Fruit fly (Drosophila melanogaster) whole organism, larva: ENCODE data around the gene CG42788.

Source experiments
- noc ChIP-seq: fragments of 200-800 bp; sonication (Bioruptor generic); optimal IDR thresholded peaks from 3 replicates; lab custom pipeline; 2019; ENCODE audit warnings: missing biosample characterization, mild to moderate bottlenecking, missing genetic modification characterization, moderate library complexity

The CG42788 gene

DNA sequence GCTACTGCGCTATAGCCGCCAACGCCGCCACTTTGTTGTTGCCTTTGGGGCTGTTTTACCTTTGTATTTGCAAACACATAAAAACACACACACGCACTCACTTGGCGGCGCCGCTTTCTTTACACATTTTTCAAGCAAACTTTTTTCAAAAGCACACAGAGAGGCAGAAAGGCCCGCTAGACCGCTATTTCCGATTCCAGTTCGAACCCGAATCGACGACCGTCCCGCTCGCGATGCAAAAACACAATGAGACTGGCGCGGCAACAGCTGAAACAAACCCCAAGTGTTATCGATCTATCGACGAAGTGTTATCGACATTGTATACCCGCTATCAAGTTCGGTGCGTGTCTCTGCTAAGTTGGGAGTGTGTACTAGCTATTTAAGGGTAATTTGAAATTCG is at the start of gene CG42788:
TSS of gene CG42788 (minus strand) at position 250 of the 400 bp plus-strand sequence.
- peak; percentile 70 for TF ChIP-seq noc (tag; lab: Kevin White, UChicago)

DNA sequence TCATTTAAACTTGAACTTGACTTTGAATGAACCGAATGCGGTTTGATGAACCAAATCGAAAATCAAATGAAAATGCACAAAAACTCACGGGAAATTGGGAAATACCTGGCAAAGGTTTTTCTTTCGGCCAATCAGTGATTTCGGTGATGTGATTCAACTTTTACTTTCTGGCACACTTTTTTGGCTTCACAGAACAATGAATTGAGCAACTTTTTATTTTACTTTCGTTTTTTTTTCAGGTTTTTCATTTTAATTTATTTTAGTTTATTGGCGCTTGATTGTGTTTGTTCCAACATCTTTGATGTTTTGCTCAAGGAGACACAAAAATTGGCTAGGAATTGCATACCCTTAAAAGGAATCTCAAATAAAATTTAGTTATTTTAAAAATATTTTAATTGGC is 49.7 kb upstream of the CG42788 start, which contains the start of gene Mf:
TSS of gene Mf (minus strand) at position 44 of the 400 bp plus-strand sequence.
- TF ChIP-seq noc (tag; lab: Kevin White, UChicago), result no peak

DNA sequence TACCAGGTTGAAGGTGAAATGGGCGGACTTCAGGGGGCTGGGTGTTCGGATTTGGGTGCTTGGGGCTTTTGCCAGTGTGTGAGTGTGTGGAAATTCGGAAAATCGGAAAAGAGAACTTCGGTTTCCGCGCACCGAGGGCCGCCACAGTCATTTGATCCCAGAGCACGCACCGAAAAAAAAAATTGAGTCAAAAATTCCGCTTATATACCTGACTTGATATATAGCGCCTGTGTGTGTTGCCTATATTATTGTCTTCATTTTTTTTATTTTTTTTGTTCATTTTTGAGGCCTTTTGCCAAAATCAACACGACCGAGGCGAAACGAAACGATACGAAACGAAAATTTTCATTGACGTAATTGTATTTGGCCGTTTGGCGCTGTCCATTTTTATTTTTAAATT is 45.5 kb upstream of the CG42788 start:
- TF ChIP-seq noc (tag; lab: Kevin White, UChicago), result no peak

dm6 chr3R:15149772-15150512 is 18.2 kb upstream of the CG42788 start, which contains the start of gene Gyc88E:
Gyc88E (plus strand) TSS chr3R:15150375.
- no peak for TF ChIP-seq noc (tag; lab: Kevin White, UChicago)

DNA sequence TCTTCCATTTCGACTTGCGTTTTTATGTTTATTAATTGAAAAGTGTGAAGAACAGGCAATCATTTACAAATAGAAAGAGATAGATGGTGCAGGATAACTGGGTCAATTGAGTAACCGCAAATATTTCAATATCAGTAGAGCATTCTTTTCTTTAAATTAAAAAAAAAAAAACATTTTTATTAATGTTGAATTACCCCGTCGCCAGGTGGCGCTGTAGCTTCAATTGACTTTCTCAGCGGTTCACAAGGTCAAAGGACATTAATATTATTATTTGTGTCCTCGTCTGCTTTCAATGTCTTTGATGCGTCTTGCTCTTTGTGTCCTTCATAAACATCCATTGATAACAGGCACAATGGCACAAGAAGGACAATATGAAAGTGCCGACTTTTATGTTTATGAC is 16.8 kb upstream of the CG42788 start:
- no peak for TF ChIP-seq noc (tag; lab: Kevin White, UChicago)

- no peak for TF ChIP-seq noc (tag; lab: Kevin White, UChicago)
Observed at dm6 chr3R:15147872-15148444, 16.2 kb upstream of the CG42788 start.

DNA sequence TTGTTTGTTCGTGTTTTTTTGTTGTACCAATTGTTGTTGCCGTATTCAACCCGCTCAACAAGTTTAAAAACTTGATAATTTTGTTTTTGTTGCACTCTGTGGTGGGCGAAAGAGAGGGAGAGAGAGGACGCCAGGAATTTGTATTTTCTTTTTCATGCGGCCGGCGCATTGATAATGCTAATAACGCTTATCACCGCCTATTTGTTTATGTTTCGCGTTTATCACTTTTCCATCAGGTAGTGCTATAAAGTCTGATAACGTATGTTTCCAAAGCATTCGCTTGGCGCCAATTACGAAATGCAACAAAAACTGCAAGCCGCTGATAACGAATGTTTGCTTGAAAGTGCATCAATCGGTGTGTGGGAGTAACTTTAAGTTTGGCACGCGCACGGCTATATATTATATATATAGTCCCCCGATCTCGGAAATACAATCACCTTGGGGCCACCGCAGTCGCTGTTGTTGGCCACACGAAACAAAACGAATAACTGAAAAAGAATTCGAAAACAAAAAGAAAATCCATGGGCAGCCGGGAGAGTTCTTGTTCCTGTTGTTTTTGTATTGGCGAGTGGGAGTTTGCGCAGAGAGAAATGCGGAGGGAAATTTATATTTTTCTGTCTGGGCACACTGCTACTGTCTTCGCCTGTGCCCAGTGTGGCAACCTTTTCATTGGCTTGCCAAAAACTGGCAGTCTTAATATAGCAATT is 15.5 kb upstream of the CG42788 start, which contains the start of gene Glys:
TSS of gene Glys (minus strand) at position 494 of the 707 bp plus-strand sequence.
- peak; percentile 42 for TF ChIP-seq noc (tag; lab: Kevin White, UChicago)

DNA sequence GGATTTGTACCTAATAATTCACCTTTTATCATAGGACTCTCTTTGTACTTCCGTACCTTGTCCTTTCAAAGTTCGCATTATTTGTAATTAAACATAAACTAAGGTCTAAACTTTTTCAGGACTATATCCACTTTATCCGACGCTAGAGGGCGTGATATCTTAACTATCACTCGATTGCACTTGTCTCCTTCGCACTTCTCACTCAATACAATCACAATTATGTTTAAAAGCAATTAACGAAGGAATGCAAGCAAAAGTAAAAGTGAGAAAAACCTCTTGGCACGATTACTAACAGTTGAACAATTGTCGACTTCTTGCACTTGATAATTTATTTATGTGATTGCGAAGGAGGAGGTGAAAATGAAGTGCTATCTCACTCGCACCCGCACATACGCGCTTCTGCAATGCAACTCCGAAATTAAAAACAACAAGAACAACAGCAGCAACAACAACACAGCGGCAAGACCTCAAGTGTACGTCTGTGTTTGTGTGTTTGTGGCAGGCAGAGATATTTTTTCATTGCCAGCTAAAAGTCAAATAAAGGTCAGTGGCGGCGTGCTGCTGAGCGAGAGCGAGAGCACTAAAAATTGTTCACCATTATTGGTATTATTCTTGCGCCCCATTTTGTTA is 14.8 kb upstream of the CG42788 start:
- no peak for TF ChIP-seq noc (tag; lab: Kevin White, UChicago)

dm6 chr3R:15145491-15145890 is 13.8 kb upstream of the CG42788 start:
- peak; percentile 72 for TF ChIP-seq noc (tag; lab: Kevin White, UChicago)

dm6 chr3R:15139816-15140473 is 8.2 kb upstream of the CG42788 start, which contains the start of gene CG3987:
CG3987 (plus strand) TSS chr3R:15139958.
- TF ChIP-seq noc (tag; lab: Kevin White, UChicago), result no peak

DNA sequence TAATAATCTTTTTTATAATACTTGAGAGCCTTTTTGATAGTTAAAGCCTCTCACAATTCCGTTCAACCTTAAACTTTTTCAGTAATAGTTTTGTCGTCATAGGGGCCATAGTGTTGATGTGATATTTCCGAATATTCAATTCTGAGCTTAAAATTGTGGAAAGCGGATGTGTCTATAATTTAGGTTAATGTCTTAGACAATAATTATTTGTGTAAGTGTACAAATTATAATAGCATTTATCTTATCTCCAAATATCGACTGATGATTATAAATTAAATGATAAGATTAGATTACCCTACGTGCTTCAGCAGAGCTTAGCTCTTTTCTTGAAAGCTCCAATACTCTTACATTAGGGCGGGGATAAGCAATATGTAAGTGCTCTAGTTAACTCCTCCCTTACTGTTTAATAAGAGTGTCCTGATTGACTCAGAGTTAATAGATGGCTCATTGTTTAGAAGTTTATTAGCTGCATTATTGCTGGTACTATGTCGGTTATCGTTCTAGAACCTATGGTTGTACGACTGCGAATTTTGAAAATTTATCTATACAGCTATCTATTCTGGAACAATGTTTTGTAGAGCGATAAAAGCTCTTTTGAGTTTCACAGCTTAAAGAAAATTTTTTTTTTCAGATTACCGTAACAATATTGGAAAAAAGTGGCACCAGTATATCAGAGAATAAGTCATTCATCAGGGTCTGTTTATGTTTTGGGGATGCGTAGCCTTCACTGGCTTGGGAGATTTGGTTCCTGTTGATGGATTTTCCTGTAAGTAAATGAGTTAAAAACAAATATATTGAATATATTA is 7.5 kb upstream of the CG42788 start:
- TF ChIP-seq noc (tag; lab: Kevin White, UChicago), result peak; percentile 82

DNA sequence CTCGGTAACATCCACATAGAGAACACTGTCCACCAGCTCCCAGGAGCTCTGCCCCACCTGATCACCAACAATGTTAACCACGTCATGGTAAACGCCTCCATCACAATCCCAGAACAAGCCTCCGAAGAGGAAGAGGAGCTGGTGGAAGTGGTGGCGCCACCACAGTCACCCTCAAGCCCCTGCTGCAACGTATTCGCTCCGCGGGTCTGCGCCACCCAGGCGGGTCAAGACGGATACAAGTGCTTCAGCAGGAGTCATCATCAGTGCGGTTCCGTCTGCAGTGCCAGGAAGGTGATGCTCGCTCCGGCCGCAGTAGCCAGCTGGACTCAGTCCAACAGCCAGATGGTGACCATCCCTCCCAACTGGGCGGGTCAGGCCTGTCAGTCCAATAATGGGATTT is 6.5 kb upstream of the CG42788 start:
- TF ChIP-seq noc (tag; lab: Kevin White, UChicago), result no peak

dm6 chr3R:15136846-15137245 is 5.1 kb upstream of the CG42788 start, which contains the start of the genes CG6912 and CG3984:
CG6912 (minus strand) TSS chr3R:15137004.
CG3984 (plus strand) TSS chr3R:15137148.
- peak; percentile 86 for TF ChIP-seq noc (tag; lab: Kevin White, UChicago)

DNA sequence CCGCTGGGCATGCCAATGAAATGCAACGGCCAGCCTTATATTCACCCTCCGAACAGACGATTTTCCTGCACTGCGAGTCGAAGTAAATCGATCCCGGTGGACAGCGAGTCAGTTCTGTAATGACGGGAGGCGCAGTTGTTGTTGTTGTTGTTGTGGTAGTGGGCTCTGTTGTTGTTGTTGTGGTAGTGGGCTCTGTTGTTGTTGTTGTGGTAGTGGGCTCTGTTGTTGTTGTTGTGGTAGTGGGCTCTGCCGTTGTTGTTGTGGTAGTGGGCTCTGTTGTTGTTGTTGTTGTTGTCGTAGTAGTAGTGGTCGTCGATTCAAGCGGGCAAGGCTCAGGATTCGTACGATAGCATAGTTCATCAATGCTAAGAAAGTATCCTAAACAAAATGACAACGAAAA is 4.3 kb upstream of the CG42788 start:
- TF ChIP-seq noc (tag; lab: Kevin White, UChicago), result no peak
